Worm (Caenorhabditis elegans) whole organism, mixed stage, embryonic: ENCODE results near the gene F36A4.2.

Experiments used
- M03D4.4 ChIP-seq: sonication (generic microtip); optimal IDR thresholded peaks from 2 replicates; lab custom pipeline; 2017; ENCODE audit warnings: mild to moderate bottlenecking, missing genetic modification characterization, missing compliant biosample characterization
- ceh-39 ChIP-seq: fragments of 150-350 bp; optimal IDR thresholded peaks from 2 replicates; lab custom pipeline; 2014; ENCODE audit warnings: missing biosample characterization, missing genetic modification characterization
- ceh-43 ChIP-seq: fragments of 200-800 bp; sonication (Bioruptor generic); optimal IDR thresholded peaks from 2 replicates; lab custom pipeline; 2018; ENCODE audit warnings: mild to moderate bottlenecking, missing genetic modification characterization, moderate library complexity, missing compliant biosample characterization
- ceh-83 ChIP-seq: fragments of 200-800 bp; sonication (Bioruptor generic); optimal IDR thresholded peaks from 2 replicates; lab custom pipeline; 2018; ENCODE audit warnings: mild to moderate bottlenecking, missing genetic modification characterization, missing compliant biosample characterization
- cnd-1 ChIP-seq: fragments of 200-800 bp; sonication (Bioruptor generic); optimal IDR thresholded peaks from 2 replicates; lab custom pipeline; 2018; ENCODE audit warnings: mild to moderate bottlenecking, missing genetic modification characterization, missing compliant biosample characterization
- drap-1 ChIP-seq: fragments of 200-800 bp; sonication (Bioruptor generic); optimal IDR thresholded peaks from 3 replicates; lab custom pipeline; 2018; ENCODE audit warnings: mild to moderate bottlenecking, missing genetic modification characterization, missing compliant biosample characterization
- elt-1 ChIP-seq: sonication (generic microtip); optimal IDR thresholded peaks from 2 replicates; lab custom pipeline; 2017; ENCODE audit warnings: missing genetic modification characterization, mild to moderate bottlenecking, missing compliant biosample characterization, antibody characterized with exemption, moderate library complexity, borderline replicate concordance; ENCODE audit not compliant: insufficient read depth
- elt-3 ChIP-seq: fragments of 150-350 bp; optimal IDR thresholded peaks from 2 replicates; lab custom pipeline; 2014; ENCODE audit warnings: missing biosample characterization, missing genetic modification characterization
- flh-1 ChIP-seq: fragments of 200-800 bp; sonication (Bioruptor generic); optimal IDR thresholded peaks from 2 replicates; lab custom pipeline; 2018; ENCODE audit warnings: mild to moderate bottlenecking, missing genetic modification characterization, moderate library complexity, missing compliant biosample characterization
- ham-2 ChIP-seq: fragments of 200-800 bp; sonication (Bioruptor generic); optimal IDR thresholded peaks from 2 replicates; lab custom pipeline; 2018; ENCODE audit warnings: mild to moderate bottlenecking, missing genetic modification characterization, missing compliant biosample characterization
- hlh-1 ChIP-seq: fragments of 150-350 bp; optimal IDR thresholded peaks from 2 replicates; lab custom pipeline; 2014; ENCODE audit warnings: missing biosample characterization, missing genetic modification reagents, missing genetic modification characterization
- lin-13 ChIP-seq: fragments of 150-350 bp; optimal IDR thresholded peaks from 2 replicates; lab custom pipeline; 2014; ENCODE audit warnings: missing biosample characterization, missing genetic modification characterization
- lin-32 ChIP-seq: fragments of 200-800 bp; sonication (Bioruptor generic); optimal IDR thresholded peaks from 2 replicates; lab custom pipeline; 2018; ENCODE audit warnings: mild to moderate bottlenecking, missing genetic modification characterization, missing compliant biosample characterization
- lsy-2 ChIP-seq: fragments of 150-350 bp; optimal IDR thresholded peaks from 2 replicates; lab custom pipeline; 2014; ENCODE audit warnings: missing biosample characterization, missing genetic modification characterization
- mep-1 ChIP-seq: fragments of 150-350 bp; optimal IDR thresholded peaks from 2 replicates; lab custom pipeline; 2017; ENCODE audit warnings: missing biosample characterization, missing genetic modification reagents, missing genetic modification characterization, inconsistent platforms
- mls-2 ChIP-seq: sonication (generic microtip); optimal IDR thresholded peaks from 2 replicates; lab custom pipeline; 2016; ENCODE audit warnings: mild to moderate bottlenecking, missing genetic modification characterization, moderate library complexity, missing compliant biosample characterization
- nhr-12 ChIP-seq: fragments of 150-350 bp; optimal IDR thresholded peaks from 2 replicates; lab custom pipeline; 2014; ENCODE audit warnings: missing biosample characterization, missing genetic modification characterization
- nhr-2 ChIP-seq: fragments of 150-350 bp; optimal IDR thresholded peaks from 2 replicates; lab custom pipeline; 2014; ENCODE audit warnings: missing biosample characterization, missing genetic modification characterization
- nhr-237 ChIP-seq: fragments of 150-350 bp; optimal IDR thresholded peaks from 2 replicates; lab custom pipeline; 2014; ENCODE audit warnings: missing biosample characterization, missing genetic modification characterization
- nhr-28 ChIP-seq: fragments of 150-350 bp; optimal IDR thresholded peaks from 2 replicates; lab custom pipeline; 2014; ENCODE audit warnings: missing biosample characterization, missing genetic modification characterization
- nhr-76 ChIP-seq: sonication (generic microtip); optimal IDR thresholded peaks from 2 replicates; lab custom pipeline; 2017; ENCODE audit warnings: missing biosample characterization, missing genetic modification characterization
- pha-4 ChIP-seq: fragments of 150-350 bp; optimal IDR thresholded peaks from 2 replicates; lab custom pipeline; 2018; ENCODE audit warnings: missing biosample characterization, missing genetic modification reagents, missing genetic modification characterization
- sem-2 ChIP-seq: fragments of 200-800 bp; sonication (Bioruptor generic); optimal IDR thresholded peaks from 2 replicates; lab custom pipeline; 2018; ENCODE audit warnings: mild to moderate bottlenecking, missing genetic modification characterization, missing compliant biosample characterization
- snpc-4 ChIP-seq: fragments of 150-350 bp; optimal IDR thresholded peaks from 2 replicates; lab custom pipeline; 2014; ENCODE audit warnings: missing biosample characterization, missing genetic modification characterization
- sptf-1 ChIP-seq: sonication (generic microtip); optimal IDR thresholded peaks from 2 replicates; lab custom pipeline; 2017; ENCODE audit warnings: mild to moderate bottlenecking, missing genetic modification characterization, moderate library complexity, missing compliant biosample characterization
- tbx-8 ChIP-seq: fragments of 200-800 bp; sonication (Bioruptor generic); optimal IDR thresholded peaks from 2 replicates; lab custom pipeline; 2018; ENCODE audit warnings: mild to moderate bottlenecking, missing genetic modification characterization, moderate library complexity, missing compliant biosample characterization
- unc-120 ChIP-seq: sonication (generic microtip); optimal IDR thresholded peaks from 2 replicates; lab custom pipeline; 2017; ENCODE audit warnings: missing genetic modification characterization, missing compliant biosample characterization; ENCODE audit not compliant: poor library complexity, severe bottlenecking
- unc-39 ChIP-seq: fragments of 150-350 bp; optimal IDR thresholded peaks from 2 replicates; lab custom pipeline; 2014; ENCODE audit warnings: missing biosample characterization, missing genetic modification characterization
- zip-8 ChIP-seq: fragments of 150-350 bp; optimal IDR thresholded peaks from 2 replicates; lab custom pipeline; 2014; ENCODE audit warnings: missing biosample characterization, missing genetic modification characterization
- ztf-11 ChIP-seq: fragments of 150-350 bp; optimal IDR thresholded peaks from 2 replicates; lab custom pipeline; 2014; ENCODE audit warnings: missing biosample characterization, missing genetic modification characterization

Gene F36A4.2

ce11 chrIV:4270925-4271324 lies at the start of gene F36A4.2:
Gene F36A4.2 (plus strand): TSS chrIV:4271225.
- TF ChIP-seq snpc-4 (tag; lab: Kevin White, UChicago) (no peak), ceh-43 (no peak), elt-1 (tag; lab: Kevin White, UChicago) (no peak), hlh-1 (tag; lab: Kevin White, UChicago) (no peak), unc-39 (tag; lab: Kevin White, UChicago) (no peak), zip-8 (tag; lab: Kevin White, UChicago) (no peak), sptf-1 (no peak), nhr-76 (tag; lab: Kevin White, UChicago) (no peak), ceh-83 (GFP tag; lab: Kevin White, UChicago) (no peak), sem-2 (GFP tag; lab: Kevin White, UChicago) (no peak), ham-2 (GFP tag; lab: Kevin White, UChicago) (no peak), flh-1 (no peak), lin-13 (tag; lab: Kevin White, UChicago) (no peak), lin-32 (no peak), nhr-237 (tag; lab: Kevin White, UChicago) (no peak), nhr-2 (tag; lab: Kevin White, UChicago) (no peak), drap-1 (GFP tag; lab: Kevin White, UChicago) (no peak), tbx-8 (GFP tag; lab: Kevin White, UChicago) (no peak), cnd-1 (no peak)

ce11 chrIV:4225851-4226250 lies 45.2 kb upstream of the F36A4.2 start, which contains the start of gene srbc-71:
Gene srbc-71 (minus strand): TSS chrIV:4225951.
- no peak for TF ChIP-seq nhr-2 (tag; lab: Kevin White, UChicago)
- no peak for TF ChIP-seq nhr-28
- no peak for TF ChIP-seq sem-2 (GFP tag; lab: Kevin White, UChicago)
- TF ChIP-seq tbx-8 (GFP tag; lab: Kevin White, UChicago) = no peak
- TF ChIP-seq lsy-2 (tag; lab: Kevin White, UChicago) = no peak
- TF ChIP-seq sptf-1 = no peak
- no peak for TF ChIP-seq ztf-11
- TF ChIP-seq elt-3 (tag; lab: Kevin White, UChicago) = no peak
- TF ChIP-seq M03D4.4 (tag; lab: Kevin White, UChicago) = no peak
- no peak for TF ChIP-seq pha-4
- no peak for TF ChIP-seq snpc-4 (tag; lab: Kevin White, UChicago)
- TF ChIP-seq cnd-1 = no peak
- TF ChIP-seq mls-2 (tag; lab: Kevin White, UChicago) = no peak
- no peak for TF ChIP-seq elt-1 (tag; lab: Kevin White, UChicago)
- TF ChIP-seq ceh-43 = no peak
- TF ChIP-seq drap-1 (GFP tag; lab: Kevin White, UChicago) = no peak
- TF ChIP-seq, all 35 proteins: peak for 0

ce11 chrIV:4227917-4228316 lies 43.1 kb upstream of the F36A4.2 start, which contains the start of gene srbc-70:
Gene srbc-70 (minus strand): TSS chrIV:4228017.
- TF ChIP-seq snpc-4 (tag; lab: Kevin White, UChicago) = no peak
- TF ChIP-seq lin-13 (tag; lab: Kevin White, UChicago) = no peak
- no peak for TF ChIP-seq nhr-12 (tag; lab: Kevin White, UChicago)
- TF ChIP-seq lsy-2 (tag; lab: Kevin White, UChicago) = no peak
- no peak for TF ChIP-seq nhr-28
- TF ChIP-seq unc-120 (tag; lab: Kevin White, UChicago) = no peak

ce11 chrIV:4235315-4236024 lies 35.6 kb upstream of the F36A4.2 start, which contains the start of the genes zipt-2.2 and dpy-13:
Gene zipt-2.2 (minus strand): TSS chrIV:4235365.
Gene dpy-13 (plus strand): TSS chrIV:4235614.
- TF ChIP-seq ham-2 (GFP tag; lab: Kevin White, UChicago) (peak; percentile 68), flh-1 (no peak)
- TF ChIP-seq, all 35 proteins: peak for 1

ce11 chrIV:4236025-4236407 lies 35.0 kb upstream of the F36A4.2 start:
- TF ChIP-seq elt-1 (tag; lab: Kevin White, UChicago) (no peak), ceh-39 (no peak), ham-2 (GFP tag; lab: Kevin White, UChicago) (no peak), mep-1 (no peak), zip-8 (tag; lab: Kevin White, UChicago) (no peak), nhr-76 (tag; lab: Kevin White, UChicago) (no peak), sptf-1 (no peak), lin-13 (tag; lab: Kevin White, UChicago) (no peak)
